Fruit fly (Drosophila melanogaster): ENCODE results near the gene CG7322.

Gene CG7322

DNA sequence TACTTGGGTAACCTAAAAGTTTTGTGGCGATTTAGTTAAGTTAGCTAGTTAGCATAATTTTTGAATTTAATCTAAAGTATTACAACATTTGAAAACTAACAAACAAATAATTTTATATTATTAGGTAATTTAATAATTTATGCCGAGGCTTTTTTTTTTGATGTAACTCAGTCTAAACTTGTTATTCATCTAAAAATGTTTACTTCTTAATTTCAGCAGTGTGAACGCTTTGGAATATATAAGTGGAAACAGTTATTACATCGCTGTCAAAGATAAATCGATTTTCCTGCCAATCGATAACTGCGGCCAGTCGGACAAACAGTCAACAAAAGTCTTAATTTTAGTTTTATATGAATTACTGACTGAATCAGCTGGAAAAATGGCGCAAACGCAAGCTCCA lies 359 bp upstream of the CG7322 start, which contains the start of gene Usp39 (continued):
- TF ChIP-seq CG4424 (GFP tag; optimal IDR thresholded peaks at IDR 0.05) (no peak), Xbp1 (GFP tag; optimal IDR thresholded peaks at IDR 0.05) (peak; percentile 50), mam (GFP tag; optimal IDR thresholded peaks at IDR 0.05) (peak; percentile 22), sc (optimal IDR thresholded peaks at IDR 0.05) (no peak), sc (GFP tag; optimal IDR thresholded peaks at IDR 0.05) (no peak), esg (GFP tag; conservative IDR thresholded peaks at IDR 0.05) (no peak), CG10654 (GFP tag; optimal IDR thresholded peaks at IDR 0.05) (no peak), CG7745 (tag; optimal IDR thresholded peaks at IDR 0.05) (no peak), sob (GFP tag; IDR thresholded peaks at IDR 0.05) (peak; percentile 28; the same call in 1 of the 2 replicates), ftz-f1 (GFP tag; optimal IDR thresholded peaks at IDR 0.05) (no peak), dpn (GFP tag; optimal IDR thresholded peaks at IDR 0.05) (peak in 1 of 2 experiments; percentile 2), CG8290 (GFP tag; optimal IDR thresholded peaks at IDR 0.05) (no peak), CG8290 (tag; optimal IDR thresholded peaks at IDR 0.05) (no peak), CG8359 (GFP tag; optimal IDR thresholded peaks at IDR 0.05; ENCODE audit: borderline replicate concordance) (no peak), pros (GFP tag; optimal IDR thresholded peaks at IDR 0.05) (no peak), CG34224 (GFP tag; IDR thresholded peaks at IDR 0.05; ENCODE audit: partially characterized antibody) (peak; percentile 56), fd3F (GFP tag; optimal IDR thresholded peaks at IDR 0.05) (no peak), CG4360 (GFP tag; IDR thresholded peaks at IDR 0.05) (no peak), ken (GFP tag; IDR thresholded peaks at IDR 0.05) (no peak), nau (GFP tag; optimal IDR thresholded peaks at IDR 0.05) (no peak), crc (GFP tag; optimal IDR thresholded peaks at IDR 0.05) (no peak), br (optimal IDR thresholded peaks at IDR 0.05) (no peak), zen2 (GFP tag; IDR thresholded peaks at IDR 0.05; ENCODE audit: partially characterized antibody) (peak; percentile 12; the same call in 1 of the 3 replicates), CG13123 (GFP tag; optimal IDR thresholded peaks at IDR 0.05) (no peak), chif (GFP tag; optimal IDR thresholded peaks at IDR 0.05) (no peak), hth (optimal IDR thresholded peaks at IDR 0.05) (no peak), Ets97D (GFP tag; optimal IDR thresholded peaks at IDR 0.05) (no peak), CG8944 (GFP tag; optimal IDR thresholded peaks at IDR 0.05) (no peak), CG6272 (GFP tag; IDR thresholded peaks at IDR 0.05) (no peak), slbo (GFP tag; IDR thresholded peaks at IDR 0.05) (peak; percentile 69), CG18599 (GFP tag; optimal IDR thresholded peaks at IDR 0.05) (no peak), NC2β (GFP tag; optimal IDR thresholded peaks at IDR 0.05) (no peak), CG4854 (GFP tag; optimal IDR thresholded peaks at IDR 0.05) (no peak), cas (GFP tag; IDR thresholded peaks at IDR 0.05) (no peak), CG1792 (GFP tag; optimal IDR thresholded peaks at IDR 0.05) (no peak), CG7963 (GFP tag; IDR thresholded peaks at IDR 0.05; ENCODE audit: partially characterized antibody) (peak; percentile 69), ci (GFP tag; IDR thresholded peaks at IDR 0.05) (no peak), TFAM (GFP tag; optimal IDR thresholded peaks at IDR 0.05) (no peak), CG6689 (GFP tag; IDR thresholded peaks at IDR 0.05) (no peak), CG15514 (GFP tag; optimal IDR thresholded peaks at IDR 0.05) (peak; percentile 56), CG10431 (GFP tag; optimal IDR thresholded peaks at IDR 0.05) (no peak), stwl (tag; optimal IDR thresholded peaks at IDR 0.05) (peak; percentile 78), sna (GFP tag; IDR thresholded peaks at IDR 0.05; ENCODE audit: partially characterized antibody) (0 out of 2 replicates have a peak, but pooled peaks have one; percentile 27), sens-2 (GFP tag; IDR thresholded peaks at IDR 0.05) (no peak), CG12942 (GFP tag; optimal IDR thresholded peaks at IDR 0.05) (no peak), CG4404 (GFP tag; IDR thresholded peaks at IDR 0.05) (no peak), Bteb2 (GFP tag; optimal IDR thresholded peaks at IDR 0.05) (no peak), kay (GFP tag; optimal IDR thresholded peaks at IDR 0.05) (no peak), CG6791 (GFP tag; IDR thresholded peaks at IDR 0.05; ENCODE audit: partially characterized antibody) (peak; percentile 82), ATbp (GFP tag; optimal IDR thresholded peaks at IDR 0.05) (no peak), ssp (GFP tag; IDR thresholded peaks at IDR 0.05) (peak; percentile 93), CG13296 (GFP tag; optimal IDR thresholded peaks at IDR 0.05) (no peak), Doc2 (GFP tag; IDR thresholded peaks at IDR 0.05) (no peak)
